Worm (Caenorhabditis elegans): ENCODE data around the gene srm-4.

Gene srm-4

ce11 chrV:14333116-14333515, at the start of gene srm-4:
TSS of gene srm-4 (plus strand) at chrV:14333416.
- TF ChIP-seq lsy-2 (tag; optimal IDR thresholded peaks at IDR 0.05) = no peak
- no peak for TF ChIP-seq Y55F3AM.14 (GFP tag; optimal IDR thresholded peaks at IDR 0.05)
- no peak for TF ChIP-seq gmeb-1 (tag; optimal IDR thresholded peaks at IDR 0.05)
- TF ChIP-seq crh-2 (tag; optimal IDR thresholded peaks at IDR 0.05) = no peak
- no peak for TF ChIP-seq lin-39 (tag; optimal IDR thresholded peaks at IDR 0.05)
- no peak for TF ChIP-seq sem-4 (tag; optimal IDR thresholded peaks at IDR 0.05)
- no peak for TF ChIP-seq nhr-25 (tag; optimal IDR thresholded peaks at IDR 0.05)
- TF ChIP-seq C34F6.9 (tag; optimal IDR thresholded peaks at IDR 0.05) = no peak
- TF ChIP-seq peb-1 (tag; optimal IDR thresholded peaks at IDR 0.05) = no peak
- TF ChIP-seq F13H6.1 (tag; optimal IDR thresholded peaks at IDR 0.05) = no peak
- TF ChIP-seq alr-1 (tag; optimal IDR thresholded peaks at IDR 0.05) = no peak
- TF ChIP-seq skn-1 (tag; optimal IDR thresholded peaks at IDR 0.05) = no peak
- TF ChIP-seq nhr-237 (tag; optimal IDR thresholded peaks at IDR 0.05) = no peak
- no peak for TF ChIP-seq ceh-16 (tag; optimal IDR thresholded peaks at IDR 0.05)
- TF ChIP-seq lin-11 (tag; optimal IDR thresholded peaks at IDR 0.05) = no peak
- no peak for TF ChIP-seq snpc-4 (tag; optimal IDR thresholded peaks at IDR 0.05)
- TF ChIP-seq zag-1 (tag; optimal IDR thresholded peaks at IDR 0.05) = no peak

- TF ChIP-seq ceh-82 (tag; optimal IDR thresholded peaks at IDR 0.05) (no peak), nhr-129 (tag; optimal IDR thresholded peaks at IDR 0.05) (no peak)
Measured at ce11 chrV:14285803-14286202, 47.4 kb upstream of the srm-4 start, which contains the start of gene F40G12.11. TSS of gene F40G12.11 (plus strand) at chrV:14286171.

ce11 chrV:14289363-14289762, 43.9 kb upstream of the srm-4 start, which contains the start of gene F14D7.1:
TSS of gene F14D7.1 (minus strand) at chrV:14289463.
- TF ChIP-seq sem-4 (tag; optimal IDR thresholded peaks at IDR 0.05) (no peak), C34F6.9 (tag; optimal IDR thresholded peaks at IDR 0.05) (no peak), crh-2 (tag; optimal IDR thresholded peaks at IDR 0.05) (no peak), nhr-12 (tag; optimal IDR thresholded peaks at IDR 0.05) (no peak), nhr-237 (tag; optimal IDR thresholded peaks at IDR 0.05) (no peak), unc-39 (tag; optimal IDR thresholded peaks at IDR 0.05) (no peak), gmeb-1 (tag; optimal IDR thresholded peaks at IDR 0.05) (no peak), egl-27 (tag; optimal IDR thresholded peaks at IDR 0.05) (no peak), ZK546.5 (tag; optimal IDR thresholded peaks at IDR 0.05) (no peak)

- TF ChIP-seq nhr-11 (tag; optimal IDR thresholded peaks at IDR 0.05) = no peak
- TF ChIP-seq zag-1 (tag; optimal IDR thresholded peaks at IDR 0.05) = no peak
- no peak for TF ChIP-seq nhr-12 (tag; optimal IDR thresholded peaks at IDR 0.05)
- no peak for TF ChIP-seq fos-1 (tag; optimal IDR thresholded peaks at IDR 0.05)
- no peak for TF ChIP-seq ztf-11 (tag; optimal IDR thresholded peaks at IDR 0.05)
Measured at ce11 chrV:14290636-14291035, 42.6 kb upstream of the srm-4 start, which contains the start of gene F14D7.18. TSS of gene F14D7.18 (minus strand) at chrV:14290736.

- TF ChIP-seq snpc-4 (tag; optimal IDR thresholded peaks at IDR 0.05) (no peak), lin-13 (GFP tag; optimal IDR thresholded peaks at IDR 0.05) (no peak), ceh-16 (tag; optimal IDR thresholded peaks at IDR 0.05) (no peak), nhr-10 (tag; optimal IDR thresholded peaks at IDR 0.05) (no peak), blmp-1 (tag; optimal IDR thresholded peaks at IDR 0.05; ENCODE audit: insufficient read depth) (no peak), unc-39 (tag; optimal IDR thresholded peaks at IDR 0.05) (no peak), ZK546.5 (tag; optimal IDR thresholded peaks at IDR 0.05) (no peak), mdl-1 (tag; optimal IDR thresholded peaks at IDR 0.05) (no peak), gmeb-1 (tag; optimal IDR thresholded peaks at IDR 0.05) (no peak), elt-3 (tag; optimal IDR thresholded peaks at IDR 0.05) (no peak), lin-11 (tag; optimal IDR thresholded peaks at IDR 0.05) (no peak), nhr-12 (tag; optimal IDR thresholded peaks at IDR 0.05) (no peak), ztf-4 (tag; optimal IDR thresholded peaks at IDR 0.05) (no peak)
Measured at ce11 chrV:14293667-14294194, 39.5 kb upstream of the srm-4 start, which contains the start of gene F14D7.2. TSS of gene F14D7.2 (minus strand) at chrV:14293717.

ce11 chrV:14294396-14294795, 38.8 kb upstream of the srm-4 start, which contains the start of gene F14D7.9:
TSS of gene F14D7.9 (plus strand) at chrV:14294696.
- TF ChIP-seq Y55F3AM.14 (GFP tag; optimal IDR thresholded peaks at IDR 0.05) = no peak
- no peak for TF ChIP-seq nhr-25 (tag; optimal IDR thresholded peaks at IDR 0.05)
- no peak for TF ChIP-seq elt-3 (tag; optimal IDR thresholded peaks at IDR 0.05)
- TF ChIP-seq unc-62 (GFP tag; optimal IDR thresholded peaks at IDR 0.05) = no peak
- TF ChIP-seq F13H6.1 (tag; optimal IDR thresholded peaks at IDR 0.05) = no peak
- no peak for TF ChIP-seq nhr-77 (tag; optimal IDR thresholded peaks at IDR 0.05)
- TF ChIP-seq zag-1 (tag; optimal IDR thresholded peaks at IDR 0.05) = no peak
- TF ChIP-seq ama-1 (optimal IDR thresholded peaks at IDR 0.05) = no peak
- no peak for TF ChIP-seq nhr-129 (tag; optimal IDR thresholded peaks at IDR 0.05)
- TF ChIP-seq elt-1 (tag; optimal IDR thresholded peaks at IDR 0.05) = no peak
- no peak for TF ChIP-seq nhr-11 (tag; optimal IDR thresholded peaks at IDR 0.05)
- TF ChIP-seq C34F6.9 (tag; optimal IDR thresholded peaks at IDR 0.05) = no peak

All from whole organism, L2 larva.